Worm (Caenorhabditis elegans): ENCODE results near the gene Y1A5A.1.
A peak's percentile ranks its signal among the peaks of the same experiment; 100 is the strongest.

The Y1A5A.1 gene

DNA sequence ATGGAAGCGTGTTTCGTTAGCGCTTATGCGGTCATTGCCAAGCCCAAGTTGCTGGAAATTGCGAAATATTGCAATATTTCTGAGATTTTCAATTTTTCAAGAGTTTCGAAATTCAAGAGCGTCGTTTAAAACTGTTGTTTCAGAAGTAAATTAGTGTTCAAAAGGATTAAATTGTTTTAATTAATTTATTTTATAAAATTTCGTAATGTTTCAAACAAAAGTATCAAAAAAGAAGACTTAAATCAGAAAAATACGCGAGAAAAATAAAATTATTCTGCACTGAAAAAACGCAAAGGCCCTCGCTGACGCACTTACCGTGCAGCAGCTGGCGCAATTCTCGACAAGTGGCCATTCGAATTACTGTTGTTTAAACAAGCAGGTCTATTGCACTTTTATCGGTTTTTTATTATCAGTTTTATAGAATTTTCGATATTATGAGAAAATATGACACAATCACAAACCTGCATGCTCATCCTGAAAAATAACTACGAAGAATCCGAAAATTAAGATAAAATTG lies 17.7 kb upstream of the Y1A5A.1 start, which contains the start of gene tif-1A (continued):
- TF ChIP-seq mes-2 (tag; optimal IDR thresholded peaks at IDR 0.05; ENCODE audit: poor library complexity, severe bottlenecking) = peak; percentile 87
- no peak for TF ChIP-seq unc-62 (GFP tag; optimal IDR thresholded peaks at IDR 0.05 in 1 of 2)
- TF ChIP-seq unc-62 (tag; optimal IDR thresholded peaks at IDR 0.05) = no peak
- TF ChIP-seq spr-3 (GFP tag; optimal IDR thresholded peaks at IDR 0.05) = no peak
- no peak for TF ChIP-seq ceh-44 (GFP tag; IDR thresholded peaks at IDR 0.05)
- TF ChIP-seq gei-8 (GFP tag; optimal IDR thresholded peaks at IDR 0.05) = no peak
- TF ChIP-seq dmd-6 (GFP tag; IDR thresholded peaks at IDR 0.05) = peak; percentile 88
- TF ChIP-seq aha-1 (tag) = no peak
- TF ChIP-seq zfp-3 (GFP tag; conservative IDR thresholded peaks at IDR 0.05) = peak; percentile 56; the same call in 1 of the 2 replicates
- TF ChIP-seq hmg-1.1 (GFP tag; IDR thresholded peaks at IDR 0.05) = peak; percentile 61
- peak; percentile 40; the same call in 1 of the 2 replicates for TF ChIP-seq arid-1 (GFP tag; conservative IDR thresholded peaks at IDR 0.05)
- peak; percentile 15 for TF ChIP-seq F49E8.2 (tag; optimal IDR thresholded peaks at IDR 0.05; ENCODE audit: borderline replicate concordance)

DNA sequence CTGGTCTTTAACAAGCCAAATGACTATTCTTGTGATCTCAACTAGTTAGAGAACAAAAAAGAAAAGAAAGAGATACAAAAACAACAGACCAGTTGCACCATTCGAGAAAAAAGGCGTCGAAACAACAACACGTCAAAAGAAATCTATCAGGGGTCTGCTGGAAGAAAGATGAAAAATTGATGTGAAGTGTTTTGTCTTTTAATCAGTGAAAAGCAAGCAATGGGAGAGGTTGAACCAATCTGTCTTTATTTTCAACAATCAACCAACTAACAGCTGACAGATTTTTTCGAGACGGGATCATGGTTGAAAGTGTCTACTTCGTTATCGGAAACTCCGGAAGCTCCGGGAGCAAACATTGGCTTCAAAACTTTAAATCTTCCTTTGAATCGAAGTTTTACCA lies 8.0 kb upstream of the Y1A5A.1 start:
- TF ChIP-seq pqm-1 (tag; optimal IDR thresholded peaks at IDR 0.05) (no peak), lin-29 (GFP tag; IDR thresholded peaks at IDR 0.05) (no peak), daf-16 (GFP tag; optimal IDR thresholded peaks at IDR 0.05) (peak in 1 of 2 experiments; percentile 72), daf-16 (tag; optimal IDR thresholded peaks at IDR 0.05) (no peak)

DNA sequence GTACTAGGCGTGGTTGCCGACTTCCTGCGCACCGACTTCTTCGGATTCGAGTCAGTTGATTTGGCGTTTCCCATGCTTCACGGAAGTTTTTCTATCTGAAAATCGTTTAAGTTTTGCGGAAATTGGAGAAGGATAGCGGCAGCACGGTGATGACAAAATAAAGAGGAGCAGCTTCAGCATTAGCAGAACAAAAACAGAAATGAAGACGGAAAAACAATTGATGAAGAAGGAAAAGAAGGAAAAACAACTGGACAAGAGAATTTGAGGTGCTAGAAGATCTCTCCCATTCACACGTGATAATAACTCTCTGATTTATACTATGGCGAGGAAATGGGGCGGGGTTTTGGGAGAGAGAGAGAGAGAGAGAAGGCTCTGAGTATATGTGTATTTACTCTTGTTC lies 5.6 kb upstream of the Y1A5A.1 start, which contains the start of gene glb-11:
Gene glb-11, minus strand, starts transcription at position 101 of the 400 bp plus-strand sequence.
- no peak for TF ChIP-seq tag-97 (GFP tag; IDR thresholded peaks at IDR 0.05)
- TF ChIP-seq daf-16 (GFP tag; optimal IDR thresholded peaks at IDR 0.05) = peak in 1 of 2 experiments; percentile 54
- no peak for TF ChIP-seq daf-16 (tag; optimal IDR thresholded peaks at IDR 0.05)
- no peak for TF ChIP-seq pqm-1 (tag; optimal IDR thresholded peaks at IDR 0.05)
- TF ChIP-seq unc-62 (GFP tag; optimal IDR thresholded peaks at IDR 0.05 in 1 of 2) = peak in 1 of 2 experiments; percentile 19
- TF ChIP-seq unc-62 (tag; optimal IDR thresholded peaks at IDR 0.05) = no peak
- no peak for TF ChIP-seq dpl-1 (GFP tag; optimal IDR thresholded peaks at IDR 0.05)
- no peak for TF ChIP-seq fos-1 (tag; optimal IDR thresholded peaks at IDR 0.05)
- no peak for TF ChIP-seq lin-1 (GFP tag; IDR thresholded peaks at IDR 0.05)

DNA sequence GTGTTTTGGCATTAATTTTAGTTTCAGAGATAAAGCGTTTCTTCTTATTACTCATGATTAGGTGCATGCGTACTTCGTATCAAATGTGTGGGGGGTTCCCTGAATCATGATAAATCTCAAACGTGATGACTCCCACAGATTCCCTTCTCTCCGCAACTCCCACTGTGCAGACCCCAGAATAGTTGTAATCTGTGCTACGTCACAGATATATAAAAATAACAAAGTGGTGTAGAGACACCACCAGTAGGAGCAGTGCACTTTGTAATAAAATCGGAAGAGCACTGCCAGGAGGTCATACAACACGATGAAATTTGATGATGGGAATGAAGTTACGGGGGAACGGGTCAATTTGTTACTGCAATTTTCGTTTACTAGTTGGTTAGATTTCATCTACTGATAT lies 4.9 kb upstream of the Y1A5A.1 start:
- no peak for TF ChIP-seq F49E8.2 (tag; optimal IDR thresholded peaks at IDR 0.05; ENCODE audit: borderline replicate concordance)
- no peak for TF ChIP-seq dmd-6 (GFP tag; IDR thresholded peaks at IDR 0.05)
- no peak for TF ChIP-seq F10B5.3 (tag; optimal IDR thresholded peaks at IDR 0.05)
- TF ChIP-seq spr-1 (tag; optimal IDR thresholded peaks at IDR 0.05) = no peak
- no peak for TF ChIP-seq ceh-62 (tag; optimal IDR thresholded peaks at IDR 0.05)
- TF ChIP-seq lim-7 (GFP tag; IDR thresholded peaks at IDR 0.05) = no peak
- no peak for TF ChIP-seq ZK337.2 (GFP tag; IDR thresholded peaks at IDR 0.05)
- TF ChIP-seq ceh-20 (GFP tag; IDR thresholded peaks at IDR 0.05) = no peak
- TF ChIP-seq Y105C5A.15 (GFP tag; IDR thresholded peaks at IDR 0.05) = no peak
- TF ChIP-seq fkh-10 (GFP tag; optimal IDR thresholded peaks at IDR 0.05) = no peak
- TF ChIP-seq zip-2 (tag; optimal IDR thresholded peaks at IDR 0.05) = no peak
- TF ChIP-seq nhr-237 (tag; optimal IDR thresholded peaks at IDR 0.05) = no peak
- no peak for TF ChIP-seq arid-1 (GFP tag; conservative IDR thresholded peaks at IDR 0.05)

DNA sequence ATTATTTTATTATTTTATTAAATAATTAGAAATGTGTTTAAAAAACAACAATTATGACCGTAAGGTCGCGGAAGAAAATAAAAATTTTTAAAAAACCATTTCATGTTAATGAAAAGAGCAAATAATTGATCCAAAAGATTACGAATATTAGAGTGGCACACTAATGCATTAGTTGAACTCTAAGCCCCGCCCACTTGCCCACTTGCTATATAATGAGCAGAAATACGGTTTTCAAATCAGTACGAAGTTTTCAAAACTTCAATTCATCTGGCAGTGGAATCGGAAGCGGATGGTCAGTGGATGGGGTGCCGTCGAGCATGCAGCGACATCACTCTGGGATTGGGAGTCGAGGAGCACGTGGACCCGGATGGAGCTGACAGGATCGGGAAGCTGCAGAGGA lies 1.3 kb upstream of the Y1A5A.1 start, which contains the start of gene C36E8.6:
Gene C36E8.6, plus strand, starts transcription at position 301 of the 400 bp plus-strand sequence.
- TF ChIP-seq nhr-77 (tag; optimal IDR thresholded peaks at IDR 0.05) (no peak), set-16 (GFP tag; IDR thresholded peaks at IDR 0.05) (peak; percentile 39; the same call in 1 of the 2 replicates)

DNA sequence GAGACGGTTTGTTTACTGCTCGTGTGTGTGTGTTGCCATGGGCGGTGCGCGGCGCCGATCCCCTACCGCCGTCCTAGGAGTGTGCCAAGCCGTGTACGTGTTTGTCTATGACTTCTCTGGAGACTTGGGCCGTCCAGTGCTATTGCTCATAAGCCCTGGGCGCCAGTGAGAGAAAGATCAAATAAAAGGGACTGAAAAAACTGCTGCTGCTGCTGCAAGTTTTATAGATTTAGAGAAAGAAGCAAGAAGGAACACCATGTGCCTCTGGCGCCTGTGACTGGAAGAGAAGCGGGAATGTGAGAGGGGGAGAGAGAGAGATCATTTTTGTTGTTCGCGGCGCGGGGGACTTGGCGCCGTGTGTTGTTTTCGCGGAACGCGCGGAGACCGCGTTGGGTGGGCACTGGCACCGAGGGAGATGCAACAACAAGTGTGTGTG lies 2.4 kb downstream of the Y1A5A.1 start:
- TF ChIP-seq T20F7.1 (GFP tag; optimal IDR thresholded peaks at IDR 0.05) (no peak), nhr-77 (tag; optimal IDR thresholded peaks at IDR 0.05) (no peak), jun-1 (tag; optimal IDR thresholded peaks at IDR 0.05) (no peak), nhr-11 (tag; optimal IDR thresholded peaks at IDR 0.05) (peak; percentile 39), nhr-111 (GFP tag; optimal IDR thresholded peaks at IDR 0.05) (no peak), T26A8.4 (GFP tag; IDR thresholded peaks at IDR 0.05) (no peak), mdl-1 (tag; optimal IDR thresholded peaks at IDR 0.05) (peak; percentile 75 to 86), ama-1 (optimal IDR thresholded peaks at IDR 0.05) (no peak), fkh-10 (GFP tag; optimal IDR thresholded peaks at IDR 0.05) (no peak), vab-7 (GFP tag; IDR thresholded peaks at IDR 0.05) (no peak), mxl-2 (GFP tag; conservative IDR thresholded peaks at IDR 0.05) (no peak), hlh-11 (tag; optimal IDR thresholded peaks at IDR 0.05) (peak; percentile 70), ZK546.5 (tag; optimal IDR thresholded peaks at IDR 0.05) (no peak)
